Worm (Caenorhabditis elegans): ENCODE results near the gene nep-1.

DNA sequence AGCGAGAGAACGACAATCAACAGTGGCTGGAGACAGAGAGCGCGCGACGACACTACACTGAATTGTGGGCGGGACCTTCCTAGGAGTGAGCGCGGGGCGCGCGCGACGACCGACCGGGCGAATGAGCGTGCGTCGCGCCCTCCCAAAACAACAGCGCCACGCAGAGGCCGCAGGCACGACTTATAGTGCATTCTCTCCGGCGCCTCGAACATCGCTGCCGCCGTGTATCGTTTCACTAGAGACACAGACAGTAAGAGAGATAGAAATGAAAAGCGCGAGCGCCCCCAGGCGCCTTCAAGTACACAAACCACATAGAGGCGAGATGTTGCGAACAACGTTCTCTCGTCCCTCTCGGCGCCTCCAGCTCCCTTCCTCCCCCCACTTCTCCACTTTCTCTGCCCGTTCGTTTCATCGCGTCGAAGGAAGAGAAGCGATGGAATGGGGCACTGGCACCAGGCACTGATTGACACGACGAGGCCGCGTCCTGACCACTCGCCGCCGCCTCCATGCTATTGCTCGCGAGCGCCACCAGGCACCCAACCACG lies 37.0 kb downstream of the nep-1 start:
- TF ChIP-seq ama-1 (optimal IDR thresholded peaks at IDR 0.05) (no peak), elt-2 (tag; optimal IDR thresholded peaks at IDR 0.05) (no peak), nhr-11 (tag; optimal IDR thresholded peaks at IDR 0.05) (no peak), zip-5 (tag; optimal IDR thresholded peaks at IDR 0.05) (no peak), ceh-14 (tag; optimal IDR thresholded peaks at IDR 0.05) (no peak), ttx-3 (tag; optimal IDR thresholded peaks at IDR 0.05) (no peak), ceh-19 (GFP tag; optimal IDR thresholded peaks at IDR 0.05) (no peak), pha-4 (tag; optimal IDR thresholded peaks at IDR 0.05) (no peak), ceh-30 (tag; optimal IDR thresholded peaks at IDR 0.05) (no peak), K02D7.2 (tag; optimal IDR thresholded peaks at IDR 0.05) (no peak), ztf-16 (tag; optimal IDR thresholded peaks at IDR 0.05) (no peak), hlh-30 (tag; optimal IDR thresholded peaks at IDR 0.05; ENCODE audit: insufficient read depth) (no peak), pag-3 (tag; optimal IDR thresholded peaks at IDR 0.05; ENCODE audit: borderline replicate concordance) (no peak)
